Worm (Caenorhabditis elegans): ENCODE data around the gene syd-1.

DNA sequence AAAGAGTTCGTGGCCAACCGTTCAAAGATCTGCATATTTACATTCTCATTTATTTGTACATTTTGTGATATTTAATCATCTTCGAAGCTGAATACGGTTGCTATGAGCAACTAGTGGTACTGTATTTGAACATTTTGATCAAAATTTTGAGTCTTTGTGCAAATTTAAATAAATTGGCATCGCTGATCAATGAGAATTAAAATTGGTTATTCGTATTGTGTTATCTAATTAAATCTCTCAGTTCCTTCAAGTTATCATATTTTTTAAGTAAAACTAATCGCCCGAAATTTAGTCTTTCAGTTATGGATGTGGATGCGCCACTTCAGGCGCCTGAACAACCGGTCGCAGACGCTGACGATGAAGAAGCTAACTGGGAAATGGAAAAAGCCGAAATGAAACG is 4.6 kb upstream of the syd-1 start, which contains the start of gene npp-21:
- no peak for TF ChIP-seq ceh-39 (tag; optimal IDR thresholded peaks at IDR 0.05)
- no peak for TF ChIP-seq nhr-76 (tag; optimal IDR thresholded peaks at IDR 0.05)
- no peak for TF ChIP-seq nhr-12 (tag; optimal IDR thresholded peaks at IDR 0.05)
- TF ChIP-seq ham-2 (GFP tag; optimal IDR thresholded peaks at IDR 0.05) = no peak
- TF ChIP-seq unc-62 (GFP tag; optimal IDR thresholded peaks at IDR 0.05) = no peak
- TF ChIP-seq lsy-2 (tag; optimal IDR thresholded peaks at IDR 0.05) = no peak
- no peak for TF ChIP-seq nhr-237 (tag; optimal IDR thresholded peaks at IDR 0.05)

Data from whole organism, mixed stage, embryonic.